Fruit fly (Drosophila melanogaster) whole organism, prepupa: ENCODE measurements around the gene csw.

Source experiments
- Blimp-1 ChIP-seq: fragments of 200-800 bp; sonication (Bioruptor generic); optimal IDR thresholded peaks from 3 replicates; lab custom pipeline; 2017; ENCODE audit warnings: missing biosample characterization, missing genetic modification characterization, mild to moderate bottlenecking, moderate library complexity, missing genetic modification reagents
- CG10631 ChIP-seq: fragments of 200-800 bp; sonication (Bioruptor generic); optimal IDR thresholded peaks from 2 replicates; lab custom pipeline; 2016; ENCODE audit warnings: missing biosample characterization, missing genetic modification characterization
- CG10669 ChIP-seq: fragments of 200-800 bp; sonication (Bioruptor generic); optimal IDR thresholded peaks from 3 replicates; lab custom pipeline; 2018; ENCODE audit warnings: missing biosample characterization, mild to moderate bottlenecking, missing genetic modification characterization, moderate library complexity
- CG11902 ChIP-seq: fragments of 200-800 bp; sonication (Bioruptor generic); optimal IDR thresholded peaks from 3 replicates; lab custom pipeline; 2016; ENCODE audit warnings: missing biosample characterization, missing genetic modification characterization
- CG15336 ChIP-seq: fragments of 200-800 bp; sonication (Bioruptor generic); IDR thresholded peaks from 2 replicates; pipeline ENCODE4 v1.3.6; 2022; ENCODE audit warnings: missing biosample characterization, missing genetic modification characterization
- CG1621 ChIP-seq: fragments of 200-800 bp; sonication (Bioruptor generic); optimal IDR thresholded peaks from 3 replicates; lab custom pipeline; 2018; ENCODE audit warnings: missing biosample characterization, mild to moderate bottlenecking, missing genetic modification characterization
- CG3032 ChIP-seq: fragments of 200-800 bp; optimal IDR thresholded peaks from 2 replicates; lab custom pipeline; 2019; ENCODE audit warnings: missing biosample characterization, mild to moderate bottlenecking, missing genetic modification characterization, moderate library complexity
- CG31627 ChIP-seq: fragments of 200-800 bp; sonication (Bioruptor generic); optimal IDR thresholded peaks from 3 replicates; lab custom pipeline; 2016; ENCODE audit warnings: missing biosample characterization, missing genetic modification characterization
- CG32006 ChIP-seq: fragments of 200-800 bp; sonication (Bioruptor generic); optimal IDR thresholded peaks from 3 replicates; lab custom pipeline; 2017; ENCODE audit warnings: missing biosample characterization, mild to moderate bottlenecking, missing genetic modification characterization
- CG6276 ChIP-seq: fragments of 200-800 bp; sonication (Bioruptor generic); optimal IDR thresholded peaks from 2 replicates; lab custom pipeline; 2017; ENCODE audit warnings: missing biosample characterization, mild to moderate bottlenecking, missing genetic modification characterization
- CG6792 ChIP-seq: fragments of 200-800 bp; sonication (Bioruptor generic); optimal IDR thresholded peaks from 3 replicates; lab custom pipeline; 2016; ENCODE audit warnings: missing biosample characterization, missing genetic modification characterization
- CG6854 ChIP-seq: fragments of 200-800 bp; sonication (Bioruptor generic); optimal IDR thresholded peaks from 2 replicates; lab custom pipeline; 2017; ENCODE audit warnings: missing biosample characterization, mild to moderate bottlenecking, missing genetic modification characterization
- CG7368 ChIP-seq: fragments of 200-800 bp; sonication (Bioruptor generic); optimal IDR thresholded peaks from 3 replicates; lab custom pipeline; 2016; ENCODE audit warnings: missing biosample characterization, missing genetic modification characterization
- CG8119 ChIP-seq: fragments of 200-800 bp; sonication (Bioruptor generic); IDR thresholded peaks from 3 replicates; pipeline ENCODE4 v1.3.6; 2022; ENCODE audit warnings: missing biosample characterization, missing genetic modification characterization
- CG8632 ChIP-seq: fragments of 200-800 bp; sonication (Bioruptor generic); optimal IDR thresholded peaks from 3 replicates; lab custom pipeline; 2016; ENCODE audit warnings: missing biosample characterization, missing genetic modification characterization
- CG9139 ChIP-seq: fragments of 200-800 bp; sonication (Bioruptor generic); optimal IDR thresholded peaks from 3 replicates; lab custom pipeline; 2017; ENCODE audit warnings: missing biosample characterization, mild to moderate bottlenecking, missing genetic modification characterization
- Eip75B ChIP-seq: fragments of 200-800 bp; sonication (Bioruptor generic); optimal IDR thresholded peaks from 3 replicates; lab custom pipeline; 2016; ENCODE audit warnings: missing biosample characterization, missing genetic modification characterization
- Eip78C ChIP-seq: fragments of 200-800 bp; sonication (Bioruptor generic); peaks from one replicate; lab custom pipeline; 2016; ENCODE audit warnings: missing biosample characterization, missing genetic modification characterization
- Eip93F ChIP-seq: fragments of 200-800 bp; sonication (Bioruptor generic); optimal IDR thresholded peaks from 2 replicates; lab custom pipeline; 2016; ENCODE audit warnings: missing biosample characterization, mild to moderate bottlenecking, missing genetic modification characterization
- Ets96B ChIP-seq: fragments of 200-800 bp; optimal IDR thresholded peaks from 2 replicates; lab custom pipeline; 2019; ENCODE audit warnings: missing biosample characterization, mild to moderate bottlenecking, missing genetic modification characterization, moderate library complexity
- Gug ChIP-seq: fragments of 200-800 bp; sonication (Bioruptor generic); IDR thresholded peaks from 2 replicates; pipeline ENCODE4 v1.3.6; 2022; ENCODE audit warnings: missing biosample characterization, missing genetic modification characterization
- Hr39 ChIP-seq: fragments of 200-800 bp; sonication (Bioruptor generic); optimal IDR thresholded peaks from 2 replicates; lab custom pipeline; 2016; ENCODE audit warnings: missing biosample characterization, missing genetic modification characterization
- Hr4 ChIP-seq: fragments of 200-800 bp; sonication (Bioruptor generic); optimal IDR thresholded peaks from 3 replicates; lab custom pipeline; 2016; ENCODE audit warnings: missing biosample characterization, missing genetic modification characterization
- Lpt ChIP-seq: fragments of 200-800 bp; sonication (Bioruptor generic); optimal IDR thresholded peaks from 3 replicates; lab custom pipeline; 2016; ENCODE audit warnings: missing biosample characterization, missing genetic modification characterization
- Met ChIP-seq: fragments of 200-800 bp; sonication (Bioruptor generic); optimal IDR thresholded peaks from 3 replicates; lab custom pipeline; 2016; ENCODE audit warnings: missing biosample characterization, missing genetic modification characterization
- Smox ChIP-seq: fragments of 200-800 bp; sonication (Bioruptor generic); optimal IDR thresholded peaks from 3 replicates; lab custom pipeline; 2016; ENCODE audit warnings: missing biosample characterization, missing genetic modification characterization
- Sox102F ChIP-seq: fragments of 200-800 bp; sonication (Bioruptor generic); optimal IDR thresholded peaks from 2 replicates; lab custom pipeline; 2016; ENCODE audit warnings: missing biosample characterization, mild to moderate bottlenecking, missing genetic modification characterization
- Sox14 ChIP-seq: fragments of 200-800 bp; sonication (Bioruptor generic); optimal IDR thresholded peaks from 3 replicates; lab custom pipeline; 2016; ENCODE audit warnings: missing biosample characterization, missing genetic modification characterization
- achi ChIP-seq: fragments of 200-800 bp; sonication (Bioruptor generic); optimal IDR thresholded peaks from 3 replicates; lab custom pipeline; 2016; ENCODE audit warnings: missing biosample characterization, missing genetic modification characterization
- acj6 ChIP-seq: fragments of 200-800 bp; sonication (Bioruptor generic); optimal IDR thresholded peaks from 3 replicates; lab custom pipeline; 2016; ENCODE audit warnings: missing biosample characterization, missing genetic modification characterization
- cyc ChIP-seq: fragments of 200-800 bp; sonication (Bioruptor generic); optimal IDR thresholded peaks from 3 replicates; lab custom pipeline; 2016; ENCODE audit warnings: missing biosample characterization, missing genetic modification characterization
- dac ChIP-seq: fragments of 200-800 bp; sonication (Bioruptor generic); optimal IDR thresholded peaks from 2 replicates; lab custom pipeline; 2017; ENCODE audit warnings: missing biosample characterization, mild to moderate bottlenecking, missing genetic modification characterization
- dsx ChIP-seq: fragments of 200-800 bp; optimal IDR thresholded peaks from 3 replicates; lab custom pipeline; 2019; ENCODE audit warnings: missing biosample characterization, mild to moderate bottlenecking, missing genetic modification characterization, moderate library complexity; ENCODE audit not compliant: poor library complexity, severe bottlenecking
- eg ChIP-seq: fragments of 200-800 bp; sonication (Bioruptor generic); IDR thresholded peaks from 3 replicates; pipeline ENCODE4 v1.3.6; 2022; ENCODE audit warnings: missing biosample characterization, missing genetic modification characterization
- esn ChIP-seq: fragments of 200-800 bp; sonication (Bioruptor generic); optimal IDR thresholded peaks from 2 replicates; lab custom pipeline; 2016; ENCODE audit warnings: missing biosample characterization, mild to moderate bottlenecking, missing genetic modification characterization, moderate library complexity
- fd59A ChIP-seq: fragments of 200-800 bp; sonication (Bioruptor generic); optimal IDR thresholded peaks from 2 replicates; lab custom pipeline; 2017; ENCODE audit warnings: missing biosample characterization, mild to moderate bottlenecking, missing genetic modification characterization, missing genetic modification reagents
- fkh ChIP-seq: fragments of 200-800 bp; sonication (Bioruptor generic); optimal IDR thresholded peaks from 3 replicates; lab custom pipeline; 2017; ENCODE audit warnings: missing biosample characterization, mild to moderate bottlenecking, missing genetic modification characterization, moderate library complexity
- lz ChIP-seq: fragments of 200-800 bp; sonication (Bioruptor generic); optimal IDR thresholded peaks from 3 replicates; lab custom pipeline; 2016; ENCODE audit warnings: missing biosample characterization, missing genetic modification characterization
- net ChIP-seq: fragments of 200-800 bp; sonication (Bioruptor generic); optimal IDR thresholded peaks from 3 replicates; lab custom pipeline; 2016; ENCODE audit warnings: missing biosample characterization, missing genetic modification characterization
- pdm3 ChIP-seq: fragments of 200-800 bp; sonication (Bioruptor generic); optimal IDR thresholded peaks from 3 replicates; lab custom pipeline; 2016; ENCODE audit warnings: missing biosample characterization, missing genetic modification characterization
- spab ChIP-seq: fragments of 200-800 bp; sonication (Bioruptor generic); optimal IDR thresholded peaks from 2 replicates; lab custom pipeline; 2017; ENCODE audit warnings: missing biosample characterization, mild to moderate bottlenecking, missing genetic modification characterization, missing genetic modification reagents
- svp ChIP-seq: fragments of 200-800 bp; sonication (Bioruptor generic); peaks from one replicate; lab custom pipeline; 2016; ENCODE audit warnings: missing biosample characterization, missing genetic modification characterization
- topi ChIP-seq: fragments of 200-800 bp; sonication (Bioruptor generic); optimal IDR thresholded peaks from 3 replicates; lab custom pipeline; 2016; ENCODE audit warnings: missing biosample characterization, missing genetic modification characterization
- vri ChIP-seq: fragments of 200-800 bp; sonication (Bioruptor generic); optimal IDR thresholded peaks from 3 replicates; lab custom pipeline; 2016; ENCODE audit warnings: missing biosample characterization, mild to moderate bottlenecking, missing genetic modification characterization

csw gene

dm6 chrX:2123013-2123964, 29.3 kb downstream of the csw start, which contains the start of gene ph-d (continued):
- TF ChIP-seq fkh (peak; percentile 51), Ets96B (tag; lab: Kevin White, UChicago) (peak; percentile 88), CG11902 (GFP tag; lab: Kevin White, UChicago) (no peak), dsx (GFP tag; lab: Kevin White, UChicago) (peak; percentile 77), CG10631 (peak; percentile 16), net (GFP tag; lab: Kevin White, UChicago) (peak; percentile 75), Hr39 (peak; percentile 21), CG31627 (GFP tag; lab: Kevin White, UChicago) (peak; percentile 23), topi (GFP tag; lab: Kevin White, UChicago) (peak; percentile 52), Eip93F (GFP tag; lab: Kevin White, UChicago) (no peak), CG6276 (peak; percentile 25), CG8119 (GFP tag; lab: Robert Waterston, UW) (peak; percentile 78; the same call in 2 of the 3 replicates), CG6854 (GFP tag; lab: Kevin White, UChicago) (peak; percentile 67), Sox14 (peak; percentile 64), CG9139 (peak; percentile 81), acj6 (GFP tag; lab: Kevin White, UChicago) (peak; percentile 37), CG3032 (tag; lab: Kevin White, UChicago) (peak; percentile 76), Lpt (GFP tag; lab: Kevin White, UChicago) (peak; percentile 94), CG1621 (tag; lab: Kevin White, UChicago) (peak; percentile 88), lz (peak; percentile 15), spab (GFP tag; lab: Kevin White, UChicago) (no peak), cyc (GFP tag; lab: Kevin White, UChicago) (peak; percentile 47), Hr4 (GFP tag; lab: Kevin White, UChicago) (peak; percentile 52), Eip75B (GFP tag; lab: Kevin White, UChicago) (peak; percentile 51), Smox (GFP tag; lab: Kevin White, UChicago) (peak; percentile 52), Sox102F (GFP tag; lab: Kevin White, UChicago) (peak; percentile 45), Eip78C (GFP tag; lab: Kevin White, UChicago) (peak; percentile 87), CG32006 (GFP tag; lab: Kevin White, UChicago) (peak; percentile 57)

DNA sequence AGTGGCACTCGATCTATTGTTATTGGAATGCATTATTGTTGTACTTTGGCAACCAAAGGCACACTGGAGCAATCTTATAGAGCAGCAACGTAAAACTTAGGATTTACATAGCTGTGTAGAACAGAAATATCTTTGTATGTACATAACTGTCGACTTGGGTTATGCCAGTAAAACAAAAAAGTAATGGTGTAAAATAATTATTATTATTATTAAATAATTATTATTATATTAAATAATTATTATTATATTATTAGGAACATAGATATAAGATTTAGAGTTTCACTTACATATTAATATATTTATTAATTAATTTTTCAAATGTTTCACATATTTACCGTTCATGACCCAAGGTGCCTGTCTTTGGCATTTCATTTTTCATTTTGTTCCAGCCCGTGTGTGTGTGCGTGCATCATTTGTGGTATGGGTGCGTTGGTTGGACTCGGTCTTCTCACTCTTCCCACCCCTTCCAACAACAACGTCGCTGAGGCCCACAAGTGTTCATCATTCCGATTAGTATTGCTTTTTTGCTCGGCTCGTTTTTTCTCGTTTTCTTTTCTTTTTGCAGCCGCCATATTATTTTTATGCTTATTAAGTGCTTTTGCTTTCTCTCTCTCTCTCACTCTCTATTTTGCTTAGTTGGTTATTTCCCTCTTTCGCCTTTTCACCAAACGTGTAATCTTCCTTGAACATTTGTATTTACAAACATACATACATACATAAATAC, 30.1 kb downstream of the csw start:
- TF ChIP-seq esn (peak; percentile 88), CG3032 (tag; lab: Kevin White, UChicago) (peak; percentile 93), net (GFP tag; lab: Kevin White, UChicago) (peak; percentile 79), spab (GFP tag; lab: Kevin White, UChicago) (peak; percentile 86), CG1621 (tag; lab: Kevin White, UChicago) (peak; percentile 79), CG10669 (GFP tag; lab: Kevin White, UChicago) (peak; percentile 77), pdm3 (GFP tag; lab: Kevin White, UChicago) (peak; percentile 74), Lpt (GFP tag; lab: Kevin White, UChicago) (peak; percentile 87), fkh (peak; percentile 66), CG6854 (GFP tag; lab: Kevin White, UChicago) (peak; percentile 85), Met (GFP tag; lab: Kevin White, UChicago) (peak; percentile 73), lz (peak; percentile 80), cyc (GFP tag; lab: Kevin White, UChicago) (peak; percentile 72), CG6276 (peak; percentile 95), CG32006 (GFP tag; lab: Kevin White, UChicago) (peak; percentile 98), CG15336 (GFP tag; lab: Robert Waterston, UW) (peak; percentile 86), Gug (GFP tag; lab: Robert Waterston, UW) (peak; percentile 75), Blimp-1 (GFP tag; lab: Kevin White, UChicago) (peak; percentile 83), Sox102F (GFP tag; lab: Kevin White, UChicago) (peak; percentile 49), eg (GFP tag; lab: Robert Waterston, UW) (peak; percentile 92), Hr39 (peak; percentile 85), vri (GFP tag; lab: Kevin White, UChicago) (peak; percentile 46), CG7368 (GFP tag; lab: Kevin White, UChicago) (peak; percentile 69), dac (GFP tag; lab: Kevin White, UChicago) (peak; percentile 76), CG6792 (peak; percentile 82), CG8632 (GFP tag; lab: Kevin White, UChicago) (peak; percentile 95), fd59A (GFP tag; lab: Kevin White, UChicago) (peak; percentile 33), svp (GFP tag; lab: Kevin White, UChicago) (peak; percentile 89), achi (GFP tag; lab: Kevin White, UChicago) (peak; percentile 94), Eip75B (GFP tag; lab: Kevin White, UChicago) (peak; percentile 34)
